Fruit fly (Drosophila melanogaster) Kc167 (cell line): ENCODE measurements around the gene CG1273.

ENCODE experiments used
- Myc ChIP-seq: fragments of >200 bp; optimal IDR thresholded peaks from 2 replicates; lab custom pipeline; 2017; ENCODE audit warnings: missing external identifiers
- h ChIP-seq: fragments of >200 bp; optimal IDR thresholded peaks from 3 replicates; lab custom pipeline; 2018; ENCODE audit warnings: missing external identifiers
- psq ChIP-seq: fragments of >200 bp; optimal IDR thresholded peaks from 2 replicates; lab custom pipeline; 2017; ENCODE audit warnings: missing external identifiers

- TF ChIP-seq psq (no peak), Myc (lab: Kevin White, UChicago) (no peak), h (lab: Kevin White, UChicago) (no peak)
Measured at dm6 chr3L:4231401-4232014, 32.0 kb upstream of the CG1273 start.
